Fruit fly (Drosophila melanogaster): Measurements from ENCODE around the gene CG13280.

DNA sequence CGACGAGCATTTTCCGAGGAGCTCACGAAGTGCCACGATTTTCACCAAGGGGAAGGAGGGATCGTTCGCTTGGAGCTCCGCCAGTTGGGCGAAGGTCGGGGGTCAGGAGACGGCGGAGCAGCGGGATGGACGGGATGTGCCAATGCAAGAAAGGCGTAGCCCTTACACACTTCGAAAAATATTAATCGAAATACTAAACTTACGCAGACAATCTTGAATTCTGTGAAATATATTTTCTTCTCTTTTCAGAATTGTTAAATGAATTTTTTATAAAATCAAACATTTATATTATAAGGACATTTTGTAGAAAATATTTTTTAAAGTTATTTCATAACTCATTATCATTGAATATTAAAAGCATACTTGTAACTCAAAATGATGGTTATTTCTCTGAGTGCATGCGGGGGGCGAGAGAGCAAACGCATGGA is 48.0 kb upstream of the CG13280 start:
- TF ChIP-seq usp (GFP tag; optimal IDR thresholded peaks at IDR 0.05) (no peak), psq (optimal IDR thresholded peaks at IDR 0.05) (no peak), CG8478 (optimal IDR thresholded peaks at IDR 0.05) (no peak), pan (optimal IDR thresholded peaks at IDR 0.05) (no peak), EcR (GFP tag; optimal IDR thresholded peaks at IDR 0.05) (no peak), Dll (optimal IDR thresholded peaks at IDR 0.05) (no peak)

Measured in whole organism.